Fruit fly (Drosophila melanogaster): ENCODE measurements around the gene ValRS-m.

Gene ValRS-m

DNA sequence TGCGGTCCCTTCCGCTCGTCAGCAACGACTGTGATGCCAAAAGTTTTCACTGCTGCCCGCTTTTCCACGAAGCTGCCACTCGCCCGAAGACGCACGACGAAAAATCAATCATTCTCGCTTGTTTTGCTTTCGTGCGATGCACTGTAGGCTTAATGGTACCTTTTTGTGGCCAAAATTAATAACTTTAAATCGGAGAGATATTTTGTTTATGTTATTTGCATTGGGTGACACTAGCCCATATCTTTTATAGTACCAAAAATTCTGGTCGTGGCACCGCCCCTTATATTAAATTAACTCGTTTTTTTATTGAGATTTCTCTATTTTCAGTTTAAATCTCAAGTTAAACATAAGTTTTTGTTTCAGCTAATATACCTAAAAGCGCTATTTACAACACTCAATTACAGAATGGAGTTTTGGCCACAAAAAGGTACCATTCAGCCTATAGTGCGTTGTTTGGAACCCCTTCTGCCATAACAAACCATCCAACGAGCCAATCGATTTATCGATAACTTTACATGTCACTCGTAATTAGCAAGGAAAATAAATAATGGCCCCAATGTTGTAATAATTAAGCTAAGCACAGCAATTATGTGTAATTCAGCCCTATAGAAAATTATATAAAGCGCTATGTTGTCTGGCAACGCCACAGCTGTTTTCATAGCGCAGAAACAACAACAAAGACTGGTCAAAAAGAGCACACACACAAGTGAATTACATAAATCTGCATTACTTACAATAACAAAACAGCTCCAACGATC, 11.2 kb downstream of the ValRS-m start (continued):
- TF ChIP-seq CG10209 (GFP tag; optimal IDR thresholded peaks at IDR 0.05) (peak; percentile 62), Pdp1 (GFP tag; optimal IDR thresholded peaks at IDR 0.05) (peak; percentile 57 to 99), klu (GFP tag; IDR thresholded peaks at IDR 0.05) (no peak), dmrt11E (tag; optimal IDR thresholded peaks at IDR 0.05) (peak; percentile 41), Lhr (GFP tag; optimal IDR thresholded peaks at IDR 0.05) (no peak), CG4730 (GFP tag; IDR thresholded peaks at IDR 0.05) (no peak), dpn (GFP tag; optimal IDR thresholded peaks at IDR 0.05) (peak; percentile 41 to 57), ems (GFP tag; optimal IDR thresholded peaks at IDR 0.05) (peak; percentile 56), CG8924 (tag; optimal IDR thresholded peaks at IDR 0.05) (peak; percentile 60), CG14710 (tag; optimal IDR thresholded peaks at IDR 0.05) (peak; percentile 44), shn (GFP tag; optimal IDR thresholded peaks at IDR 0.05) (peak; percentile 30), usp (GFP tag; optimal IDR thresholded peaks at IDR 0.05) (no peak), vnd (GFP tag; IDR thresholded peaks at IDR 0.05; ENCODE audit: partially characterized antibody) (peak; percentile 26; the same call in 1 of the 3 replicates), Doc3 (GFP tag; IDR thresholded peaks at IDR 0.05; ENCODE audit: partially characterized antibody) (no peak), CG17829 (tag; optimal IDR thresholded peaks at IDR 0.05) (peak; percentile 71), croc (GFP tag; conservative IDR thresholded peaks at IDR 0.05) (peak; percentile 23; the same call in 2 of the 3 replicates), CG3995 (GFP tag; optimal IDR thresholded peaks at IDR 0.05) (no peak), YL-1 (GFP tag; optimal IDR thresholded peaks at IDR 0.05) (peak; percentile 35), CG11723 (GFP tag; optimal IDR thresholded peaks at IDR 0.05) (peak; percentile 49), CG12219 (GFP tag; optimal IDR thresholded peaks at IDR 0.05) (peak; percentile 56), Xbp1 (GFP tag; optimal IDR thresholded peaks at IDR 0.05) (peak; percentile 42), CG10565 (GFP tag; optimal IDR thresholded peaks at IDR 0.05) (no peak), pum (GFP tag; optimal IDR thresholded peaks at IDR 0.05) (peak; percentile 57), stc (GFP tag; IDR thresholded peaks at IDR 0.05) (no peak), CG8478 (optimal IDR thresholded peaks at IDR 0.05) (no peak), Dll (GFP tag; IDR thresholded peaks at IDR 0.05; ENCODE audit: partially characterized antibody) (no peak; the same call in 2 of the 4 replicates), gcm (GFP tag; optimal IDR thresholded peaks at IDR 0.05) (peak; percentile 60), CG11560 (tag; IDR thresholded peaks at IDR 0.05) (no peak), Mad (GFP tag; optimal IDR thresholded peaks at IDR 0.05) (peak; percentile 48), NK7.1 (GFP tag; optimal IDR thresholded peaks at IDR 0.05) (no peak), lab (GFP tag; optimal IDR thresholded peaks at IDR 0.05) (peak; percentile 72), Fer2 (tag; optimal IDR thresholded peaks at IDR 0.05) (peak; percentile 49), sug (tag; optimal IDR thresholded peaks at IDR 0.05) (peak; percentile 64), CG31441 (GFP tag; IDR thresholded peaks at IDR 0.05) (peak; percentile 84), pita (GFP tag; optimal IDR thresholded peaks at IDR 0.05) (no peak), jing (GFP tag; optimal IDR thresholded peaks at IDR 0.05) (peak; percentile 21), CG16779 (GFP tag; IDR thresholded peaks at IDR 0.05) (no peak), h (optimal IDR thresholded peaks at IDR 0.05) (no peak), E2f2 (GFP tag; IDR thresholded peaks at IDR 0.05) (peak; percentile 32; the same call in 1 of the 2 replicates), z (GFP tag; IDR thresholded peaks at IDR 0.05) (no peak), CG30403 (GFP tag; optimal IDR thresholded peaks at IDR 0.05) (peak; percentile 73), CG11456 (GFP tag; IDR thresholded peaks at IDR 0.05) (no peak), CG1233 (GFP tag; optimal IDR thresholded peaks at IDR 0.05) (peak; percentile 49), unpg (GFP tag; optimal IDR thresholded peaks at IDR 0.05) (peak; percentile 72), CG4617 (GFP tag; optimal IDR thresholded peaks at IDR 0.05; ENCODE audit: borderline replicate concordance) (no peak), CG18599 (GFP tag; optimal IDR thresholded peaks at IDR 0.05) (peak; percentile 82), sob (GFP tag; IDR thresholded peaks at IDR 0.05) (no peak), nerfin-1 (tag; optimal IDR thresholded peaks at IDR 0.05) (peak; percentile 47), Hey (tag; optimal IDR thresholded peaks at IDR 0.05) (no peak)

Data from whole organism, embryonic.